Worm (Caenorhabditis elegans) whole organism, late embryonic: ENCODE results near the gene lgc-16.

Experiments used
- ama-1 ChIP-seq: fragments of 150-350 bp; optimal IDR thresholded peaks from 2 replicates; lab custom pipeline; 2014
- dve-1 ChIP-seq: sonication (generic microtip); optimal IDR thresholded peaks from 2 replicates; lab custom pipeline; 2017; ENCODE audit warnings: antibody characterized with exemption, mild to moderate bottlenecking, missing genetic modification characterization, missing compliant biosample characterization
- hlh-30 ChIP-seq: sonication (generic microtip); optimal IDR thresholded peaks from 2 replicates; lab custom pipeline; 2017; ENCODE audit warnings: antibody characterized with exemption, missing genetic modification characterization, missing compliant biosample characterization; ENCODE audit not compliant: insufficient read depth
- lin-11 ChIP-seq: fragments of 200-800 bp; sonication (Bioruptor generic); optimal IDR thresholded peaks from 2 replicates; lab custom pipeline; 2018; ENCODE audit warnings: mild to moderate bottlenecking, missing genetic modification characterization, missing compliant biosample characterization
- nhr-11 ChIP-seq: fragments of 150-350 bp; optimal IDR thresholded peaks from 2 replicates; lab custom pipeline; 2014; ENCODE audit warnings: missing biosample characterization, missing genetic modification characterization
- nhr-232 ChIP-seq: sonication (generic microtip); optimal IDR thresholded peaks from 2 replicates; lab custom pipeline; 2016; ENCODE audit warnings: missing genetic modification characterization, missing compliant biosample characterization
- pha-4 ChIP-seq: fragments of 150-350 bp; optimal IDR thresholded peaks from 2 replicates; lab custom pipeline; 2018; ENCODE audit warnings: missing biosample characterization, missing genetic modification reagents, missing genetic modification characterization
- pqm-1 ChIP-seq: sonication (generic microtip); optimal IDR thresholded peaks from 2 replicates; lab custom pipeline; 2016; ENCODE audit warnings: missing genetic modification characterization, missing compliant biosample characterization
- sox-4 ChIP-seq: sonication (generic microtip); optimal IDR thresholded peaks from 2 replicates; lab custom pipeline; 2017; ENCODE audit warnings: mild to moderate bottlenecking, missing genetic modification characterization, inconsistent platforms, missing compliant biosample characterization

- TF ChIP-seq nhr-11 (tag; lab: Kevin White, UChicago) (no peak), pha-4 (tag; lab: Kevin White, UChicago) (no peak), hlh-30 (tag; lab: Kevin White, UChicago) (no peak), dve-1 (no peak), nhr-232 (no peak), ama-1 (lab: Kevin White, UChicago) (no peak), pqm-1 (tag; lab: Kevin White, UChicago) (no peak), sox-4 (no peak), lin-11 (no peak)
These were observed 14.7 kb upstream of the lgc-16 start, which contains the start of gene W03G11.3 for ce11 chrX:12103712-12104111.
